Fruit fly (Drosophila melanogaster): Measurements from ENCODE around the gene Taf2.

The Taf2 gene

DNA sequence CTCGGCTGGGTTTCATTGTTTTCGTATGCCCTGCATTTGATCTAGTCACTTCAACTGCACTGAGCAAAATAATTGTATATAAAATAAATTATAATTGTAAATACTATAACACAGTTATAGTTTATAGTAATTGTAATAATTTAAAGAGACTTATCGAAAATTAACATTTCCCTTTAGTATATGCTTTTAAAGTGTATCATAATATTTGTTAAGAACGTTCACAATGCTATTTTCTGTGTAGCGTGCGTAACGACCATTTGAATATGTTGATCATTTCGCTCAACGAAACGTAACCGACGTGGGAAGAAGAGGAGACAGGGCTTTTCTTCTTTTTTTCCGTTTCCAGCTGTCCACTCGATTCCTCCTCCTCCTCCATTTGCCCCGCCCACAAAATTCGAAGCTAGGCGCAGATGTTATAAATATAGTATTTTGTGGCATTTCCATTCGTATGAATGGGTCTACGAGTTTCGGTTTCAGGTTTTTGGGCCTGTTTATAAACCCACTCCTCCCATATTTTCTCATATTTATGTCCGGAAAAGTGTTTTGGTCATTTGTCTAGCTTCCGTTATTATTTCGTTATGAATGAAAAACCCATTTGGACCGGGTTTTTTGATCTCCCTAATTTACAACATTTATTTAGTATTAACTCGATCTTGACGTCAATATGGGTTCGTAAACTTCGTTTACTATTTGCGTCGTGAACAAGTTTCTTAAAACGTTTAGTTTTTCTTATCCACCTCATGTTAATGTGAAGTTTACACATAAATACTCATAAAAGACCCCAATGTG lies 31.9 kb downstream of the Taf2 start:
- TF ChIP-seq esn (GFP tag; optimal IDR thresholded peaks at IDR 0.05) (no peak), CG6854 (GFP tag; optimal IDR thresholded peaks at IDR 0.05) (no peak), CG6276 (GFP tag; optimal IDR thresholded peaks at IDR 0.05) (no peak), CG32006 (GFP tag; optimal IDR thresholded peaks at IDR 0.05) (no peak), vri (GFP tag; optimal IDR thresholded peaks at IDR 0.05) (no peak), ss (GFP tag; optimal IDR thresholded peaks at IDR 0.05) (peak in 1 of 2 experiments; percentile 29), pdm3 (GFP tag; optimal IDR thresholded peaks at IDR 0.05) (no peak), fkh (GFP tag; optimal IDR thresholded peaks at IDR 0.05) (no peak), CG16779 (tag; optimal IDR thresholded peaks at IDR 0.05) (no peak), OdsH (GFP tag; optimal IDR thresholded peaks at IDR 0.05) (peak; percentile 6), CG9139 (GFP tag; optimal IDR thresholded peaks at IDR 0.05) (no peak), Met (GFP tag; optimal IDR thresholded peaks at IDR 0.05) (no peak), achi (GFP tag; optimal IDR thresholded peaks at IDR 0.05) (peak; percentile 39), Hr38 (GFP tag; optimal IDR thresholded peaks at IDR 0.05) (no peak), CG11294 (GFP tag; IDR thresholded peaks at IDR 0.05) (0 out of 2 replicates have a peak, but pooled peaks have one; percentile 19), CG6808 (GFP tag; optimal IDR thresholded peaks at IDR 0.05) (no peak), Eip78C (GFP tag) (peak; percentile 66), Hr39 (GFP tag; optimal IDR thresholded peaks at IDR 0.05) (no peak), Ets96B (tag; optimal IDR thresholded peaks at IDR 0.05) (peak; percentile 59), CG3032 (tag; optimal IDR thresholded peaks at IDR 0.05) (peak; percentile 61), acj6 (GFP tag; optimal IDR thresholded peaks at IDR 0.05) (peak; percentile 44), CG8119 (GFP tag; IDR thresholded peaks at IDR 0.05) (peak; percentile 64), CG10631 (GFP tag; optimal IDR thresholded peaks at IDR 0.05) (peak; percentile 31), eg (GFP tag; IDR thresholded peaks at IDR 0.05) (peak; percentile 79; the same call in 2 of the 3 replicates), Sox15 (GFP tag; optimal IDR thresholded peaks at IDR 0.05) (no peak), Ets21C (GFP tag; optimal IDR thresholded peaks at IDR 0.05) (no peak), CG6792 (GFP tag; optimal IDR thresholded peaks at IDR 0.05) (no peak), Hr4 (GFP tag; optimal IDR thresholded peaks at IDR 0.05) (peak; percentile 25), CG10669 (GFP tag; optimal IDR thresholded peaks at IDR 0.05) (peak; percentile 44), cyc (GFP tag; optimal IDR thresholded peaks at IDR 0.05) (no peak), CG11762 (GFP tag; optimal IDR thresholded peaks at IDR 0.05; ENCODE audit: insufficient read depth) (peak; percentile 42), dsx (GFP tag; optimal IDR thresholded peaks at IDR 0.05; ENCODE audit: poor library complexity, severe bottlenecking) (peak; percentile 52), Sox102F (GFP tag; optimal IDR thresholded peaks at IDR 0.05) (no peak), CG31627 (GFP tag; optimal IDR thresholded peaks at IDR 0.05) (no peak), lz (GFP tag; optimal IDR thresholded peaks at IDR 0.05) (no peak), CG8319 (GFP tag; optimal IDR thresholded peaks at IDR 0.05) (no peak), Lpt (GFP tag; optimal IDR thresholded peaks at IDR 0.05) (no peak), salr (GFP tag; optimal IDR thresholded peaks at IDR 0.05) (no peak), Sox14 (GFP tag; optimal IDR thresholded peaks at IDR 0.05) (no peak), CG6163 (GFP tag; IDR thresholded peaks at IDR 0.05) (no peak; the same call in 1 of the 3 replicates), CG3919 (GFP tag; optimal IDR thresholded peaks at IDR 0.05) (no peak), Blimp-1 (GFP tag; optimal IDR thresholded peaks at IDR 0.05) (no peak), Smox (GFP tag; optimal IDR thresholded peaks at IDR 0.05) (no peak), dac (GFP tag; optimal IDR thresholded peaks at IDR 0.05) (no peak), fd85E (GFP tag; optimal IDR thresholded peaks at IDR 0.05) (no peak), Eip75B (GFP tag; optimal IDR thresholded peaks at IDR 0.05) (no peak), net (GFP tag; optimal IDR thresholded peaks at IDR 0.05) (no peak), CG1621 (tag; optimal IDR thresholded peaks at IDR 0.05) (no peak), svp (GFP tag) (no peak), CG4318 (GFP tag; optimal IDR thresholded peaks at IDR 0.05) (no peak), CG11902 (GFP tag; optimal IDR thresholded peaks at IDR 0.05) (no peak)
